Fruit fly (Drosophila melanogaster): ENCODE results near the gene gammaTub23C.

gammaTub23C gene

dm6 chr2L:2941353-2941752, 31.3 kb upstream of the gammaTub23C start (continued):
- TF ChIP-seq luna (GFP tag; optimal IDR thresholded peaks at IDR 0.05), result no peak
- TF ChIP-seq BtbVII (GFP tag; optimal IDR thresholded peaks at IDR 0.05), result no peak
- TF ChIP-seq CG17328 (GFP tag; IDR thresholded peaks at IDR 0.05), result no peak
- no peak for TF ChIP-seq Oaz (GFP tag; IDR thresholded peaks at IDR 0.05)
- TF ChIP-seq PHDP (tag; optimal IDR thresholded peaks at IDR 0.05), result peak; percentile 3

- TF ChIP-seq CG7839 (tag; optimal IDR thresholded peaks at IDR 0.05), result peak; percentile 25
- no peak for TF ChIP-seq p53 (GFP tag; optimal IDR thresholded peaks at IDR 0.05)
- TF ChIP-seq sisA (GFP tag; IDR thresholded peaks at IDR 0.05), result peak; percentile 41; the same call in 1 of the 2 replicates
- no peak for TF ChIP-seq pan (optimal IDR thresholded peaks at IDR 0.05)
- peak in 1 of 2 experiments; percentile 34 for TF ChIP-seq pan (GFP tag; optimal IDR thresholded peaks at IDR 0.05 in 1 of 2, IDR thresholded peaks at IDR 0.05 in 1 of 2)
- no peak for TF ChIP-seq CG18619 (GFP tag; optimal IDR thresholded peaks at IDR 0.05)
- TF ChIP-seq sens-2 (GFP tag; IDR thresholded peaks at IDR 0.05), result no peak
- no peak for TF ChIP-seq CG15269 (tag; optimal IDR thresholded peaks at IDR 0.05)
- peak; percentile 25 for TF ChIP-seq gem (tag; optimal IDR thresholded peaks at IDR 0.05)
- no peak for TF ChIP-seq abd-A (tag; optimal IDR thresholded peaks at IDR 0.05)
- 0 out of 3 replicates have a peak, but pooled peaks have one; percentile 9 for TF ChIP-seq dysf (GFP tag; IDR thresholded peaks at IDR 0.05)
- TF ChIP-seq CG32532 (GFP tag; IDR thresholded peaks at IDR 0.05), result peak; percentile 30; the same call in 1 of the 2 replicates
- 0 out of 3 replicates have a peak, but pooled peaks have one; percentile 22 for TF ChIP-seq Dbx (GFP tag; IDR thresholded peaks at IDR 0.05)
- no peak for TF ChIP-seq tin (GFP tag; optimal IDR thresholded peaks at IDR 0.05)
- no peak for TF ChIP-seq CG4424 (GFP tag; optimal IDR thresholded peaks at IDR 0.05)
- TF ChIP-seq CG18599 (GFP tag; optimal IDR thresholded peaks at IDR 0.05), result peak; percentile 39
- TF ChIP-seq CG2120 (GFP tag; optimal IDR thresholded peaks at IDR 0.05), result peak; percentile 31
- no peak for TF ChIP-seq Sox100B (GFP tag; optimal IDR thresholded peaks at IDR 0.05)
- no peak for TF ChIP-seq CG1832 (GFP tag; optimal IDR thresholded peaks at IDR 0.05)
- TF ChIP-seq al (GFP tag; IDR thresholded peaks at IDR 0.05), result no peak
- no peak for TF ChIP-seq Pdp1 (GFP tag; optimal IDR thresholded peaks at IDR 0.05)
- no peak for TF ChIP-seq cato (GFP tag; optimal IDR thresholded peaks at IDR 0.05; ENCODE audit: borderline replicate concordance)
- TF ChIP-seq da (GFP tag; optimal IDR thresholded peaks at IDR 0.05), result no peak
- TF ChIP-seq Rx (GFP tag; IDR thresholded peaks at IDR 0.05), result no peak
- TF ChIP-seq CG10654 (GFP tag; optimal IDR thresholded peaks at IDR 0.05), result no peak
- TF ChIP-seq wdn (GFP tag; IDR thresholded peaks at IDR 0.05), result no peak
- TF ChIP-seq CG7271 (tag; optimal IDR thresholded peaks at IDR 0.05), result no peak
- TF ChIP-seq CG11723 (GFP tag; optimal IDR thresholded peaks at IDR 0.05), result no peak
- no peak for TF ChIP-seq CG1647 (GFP tag; optimal IDR thresholded peaks at IDR 0.05)
- peak; percentile 30 for TF ChIP-seq lab (GFP tag; optimal IDR thresholded peaks at IDR 0.05)
- TF ChIP-seq ham (GFP tag; IDR thresholded peaks at IDR 0.05), result no peak
- no peak for TF ChIP-seq run (tag; optimal IDR thresholded peaks at IDR 0.05)
- no peak for TF ChIP-seq Dfd (GFP tag; optimal IDR thresholded peaks at IDR 0.05)
- no peak for TF ChIP-seq odd (GFP tag; optimal IDR thresholded peaks at IDR 0.05)
- TF ChIP-seq Sin3A (optimal IDR thresholded peaks at IDR 0.05), result no peak
- no peak for TF ChIP-seq CG15696 (tag; optimal IDR thresholded peaks at IDR 0.05)
- TF ChIP-seq Ptx1 (GFP tag; IDR thresholded peaks at IDR 0.05), result no peak
- no peak for TF ChIP-seq schlank (tag; optimal IDR thresholded peaks at IDR 0.05)
- TF ChIP-seq bcd (GFP tag; optimal IDR thresholded peaks at IDR 0.05), result no peak
- TF ChIP-seq sd (tag; optimal IDR thresholded peaks at IDR 0.05), result no peak
- no peak for TF ChIP-seq CG15073 (GFP tag; optimal IDR thresholded peaks at IDR 0.05)
- TF ChIP-seq nau (GFP tag; optimal IDR thresholded peaks at IDR 0.05), result no peak
- TF ChIP-seq dmrt99B (tag; optimal IDR thresholded peaks at IDR 0.05), result peak; percentile 29
- no peak for TF ChIP-seq Camta (GFP tag; optimal IDR thresholded peaks at IDR 0.05)
- TF ChIP-seq CG10209 (GFP tag; optimal IDR thresholded peaks at IDR 0.05), result no peak
- TF ChIP-seq sens (GFP tag), result peak; percentile 64
Measured at dm6 chr2L:2942639-2943038, 30.1 kb upstream of the gammaTub23C start.
